Fruit fly (Drosophila melanogaster) S2 (cell line): Measurements from ENCODE around the gene bun.

Source experiments
- CG8478 ChIP-seq: fragments of >200 bp; optimal IDR thresholded peaks from 2 replicates; lab custom pipeline; 2018
- CTCF ChIP-seq, 2 experiments: fragments of >200 bp; optimal IDR thresholded peaks; 2 replicates each; lab custom pipeline; 2018

dm6 chr2L:12460767-12461739 is 85.4 kb downstream of the bun start:
- TF ChIP-seq CTCF (optimal IDR thresholded peaks at IDR 0.05; lab: Kevin White, UChicago) (no peak), CG8478 (lab: Kevin White, UChicago) (no peak)
